Fruit fly (Drosophila melanogaster) whole organism, larva: ENCODE measurements around the gene Kmn2.

Experiments used
- noc ChIP-seq: fragments of 200-800 bp; sonication (Bioruptor generic); optimal IDR thresholded peaks from 3 replicates; lab custom pipeline; 2019; ENCODE audit warnings: missing biosample characterization, mild to moderate bottlenecking, missing genetic modification characterization, moderate library complexity

The Kmn2 gene

dm6 chr3R:8007595-8008255 lies 6.6 kb upstream of the Kmn2 start, which contains the start of gene CG2767:
TSS of gene CG2767 (minus strand) at chr3R:8008110.
- no peak for TF ChIP-seq noc (tag; lab: Kevin White, UChicago)

- no peak for TF ChIP-seq noc (tag; lab: Kevin White, UChicago)
Observed at dm6 chr3R:7999530-8000116, 1.5 kb downstream of the Kmn2 start, which contains the start of gene PIG-H. TSS of gene PIG-H (plus strand) at chr3R:7999832.

dm6 chr3R:7998778-7999177 lies 2.3 kb downstream of the Kmn2 start:
- TF ChIP-seq noc (tag; lab: Kevin White, UChicago), result no peak

- no peak for TF ChIP-seq noc (tag; lab: Kevin White, UChicago)
Observed at dm6 chr3R:7995722-7996121, 5.4 kb downstream of the Kmn2 start, which contains the start of gene Elovl7. TSS of gene Elovl7 (minus strand) at chr3R:7995852.

dm6 chr3R:7994629-7995028 lies 6.5 kb downstream of the Kmn2 start:
- no peak for TF ChIP-seq noc (tag; lab: Kevin White, UChicago)

dm6 chr3R:7993506-7993905 lies 7.6 kb downstream of the Kmn2 start:
- TF ChIP-seq noc (tag; lab: Kevin White, UChicago), result no peak

- no peak for TF ChIP-seq noc (tag; lab: Kevin White, UChicago)
Observed at dm6 chr3R:7992100-7992499, 9.0 kb downstream of the Kmn2 start.

- TF ChIP-seq noc (tag; lab: Kevin White, UChicago), result no peak
Observed at dm6 chr3R:7991446-7991845, 9.7 kb downstream of the Kmn2 start.

dm6 chr3R:7990799-7991423 lies 10.2 kb downstream of the Kmn2 start:
- no peak for TF ChIP-seq noc (tag; lab: Kevin White, UChicago)

- no peak for TF ChIP-seq noc (tag; lab: Kevin White, UChicago)
Observed at dm6 chr3R:7990257-7990656, 10.9 kb downstream of the Kmn2 start.

- no peak for TF ChIP-seq noc (tag; lab: Kevin White, UChicago)
Observed at dm6 chr3R:7981396-7981795, 19.7 kb downstream of the Kmn2 start.

- no peak for TF ChIP-seq noc (tag; lab: Kevin White, UChicago)
Observed at dm6 chr3R:7980222-7980621, 20.9 kb downstream of the Kmn2 start, which contains the start of gene Sfp84E. TSS of gene Sfp84E (minus strand) at chr3R:7980322.

dm6 chr3R:7978379-7979009 lies 22.6 kb downstream of the Kmn2 start, which contains the start of the genes CD98hc and Os-C:
TSS of gene CD98hc (minus strand) at chr3R:7978428.
TSS of gene Os-C (plus strand) at chr3R:7978959.
- TF ChIP-seq noc (tag; lab: Kevin White, UChicago), result no peak

dm6 chr3R:7977011-7977925 lies 23.8 kb downstream of the Kmn2 start:
- TF ChIP-seq noc (tag; lab: Kevin White, UChicago), result peak; percentile 58

- no peak for TF ChIP-seq noc (tag; lab: Kevin White, UChicago)
Observed at dm6 chr3R:7973049-7973448, 28.1 kb downstream of the Kmn2 start.
